Fruit fly (Drosophila melanogaster) whole organism, embryonic: ENCODE measurements around the gene Hexo2.

Experiments
- Ada2b ChIP-seq: fragments of 200-800 bp; sonication (Bioruptor generic); IDR thresholded peaks from 2 replicates; pipeline ENCODE4 v1.3.6; 2022; ENCODE audit warnings: missing biosample characterization, missing genetic modification characterization
- Atf6 ChIP-seq: fragments of 200-800 bp; sonication (Bioruptor generic); IDR thresholded peaks from 2 replicates; pipeline ENCODE4 v1.3.6; 2022; ENCODE audit warnings: missing biosample characterization, missing genetic modification characterization
- CG10274 ChIP-seq: fragments of 200-800 bp; sonication (Bioruptor generic); optimal IDR thresholded peaks from 3 replicates; lab custom pipeline; 2017; ENCODE audit warnings: missing biosample characterization, mild to moderate bottlenecking, missing genetic modification characterization
- CG11560 ChIP-seq: fragments of 200-800 bp; sonication (Bioruptor generic); IDR thresholded peaks from 3 replicates; pipeline ENCODE4 v1.3.6; 2022; ENCODE audit warnings: missing biosample characterization, missing genetic modification characterization
- CG13296 ChIP-seq: fragments of 200-800 bp; sonication (Bioruptor generic); optimal IDR thresholded peaks from 3 replicates; lab custom pipeline; 2018; ENCODE audit warnings: missing biosample characterization, mild to moderate bottlenecking, missing genetic modification characterization
- CG13894 ChIP-seq: fragments of 200-800 bp; sonication (Bioruptor generic); optimal IDR thresholded peaks from 3 replicates; lab custom pipeline; 2018; ENCODE audit warnings: missing biosample characterization, mild to moderate bottlenecking, missing genetic modification characterization, moderate library complexity
- CG15514 ChIP-seq: fragments of 200-800 bp; sonication (Bioruptor generic); optimal IDR thresholded peaks from 3 replicates; lab custom pipeline; 2017; ENCODE audit warnings: missing biosample characterization, missing genetic modification characterization, mild to moderate bottlenecking, moderate library complexity, missing genetic modification reagents
- CG1603 ChIP-seq: fragments of 200-800 bp; sonication (Bioruptor generic); optimal IDR thresholded peaks from 2 replicates; lab custom pipeline; 2019; ENCODE audit warnings: missing biosample characterization, mild to moderate bottlenecking, missing genetic modification characterization, moderate library complexity
- CG17385 ChIP-seq: fragments of 200-800 bp; sonication (Bioruptor generic); optimal IDR thresholded peaks from 3 replicates; lab custom pipeline; 2018; ENCODE audit warnings: missing biosample characterization, mild to moderate bottlenecking, missing genetic modification characterization
- CG17568 ChIP-seq: fragments of 200-800 bp; sonication (Bioruptor generic); optimal IDR thresholded peaks from 2 replicates; lab custom pipeline; 2018; ENCODE audit warnings: missing biosample characterization, mild to moderate bottlenecking, missing genetic modification characterization, moderate library complexity
- CG18599 ChIP-seq: fragments of 200-800 bp; sonication (Bioruptor generic); optimal IDR thresholded peaks from 3 replicates; lab custom pipeline; 2017; ENCODE audit warnings: missing biosample characterization, missing genetic modification characterization, mild to moderate bottlenecking, moderate library complexity, missing genetic modification reagents
- CG2116 ChIP-seq: fragments of 200-800 bp; sonication (Bioruptor generic); optimal IDR thresholded peaks from 3 replicates; lab custom pipeline; 2018; ENCODE audit warnings: missing biosample characterization, mild to moderate bottlenecking, missing genetic modification characterization
- CG2678 ChIP-seq: fragments of 200-800 bp; sonication (Bioruptor generic); optimal IDR thresholded peaks from 3 replicates; lab custom pipeline; 2019; ENCODE audit warnings: missing biosample characterization, mild to moderate bottlenecking, missing genetic modification characterization, moderate library complexity
- CG3163 ChIP-seq: fragments of 200-800 bp; sonication (Bioruptor generic); optimal IDR thresholded peaks from 3 replicates; lab custom pipeline; 2016; ENCODE audit warnings: missing biosample characterization, missing genetic modification characterization
- CG32772 ChIP-seq: fragments of 200-800 bp; sonication (Bioruptor generic); IDR thresholded peaks from 2 replicates; pipeline ENCODE4 v1.3.6; 2022; ENCODE audit warnings: missing biosample characterization, missing genetic modification characterization
- CG34376 ChIP-seq: fragments of 200-800 bp; sonication (Bioruptor generic); optimal IDR thresholded peaks from 2 replicates; lab custom pipeline; 2018; ENCODE audit warnings: missing biosample characterization, mild to moderate bottlenecking, missing genetic modification characterization
- CG3838 ChIP-seq: fragments of 200-800 bp; sonication (Bioruptor generic); optimal IDR thresholded peaks from 3 replicates; lab custom pipeline; 2016; ENCODE audit warnings: missing biosample characterization, missing genetic modification characterization
- CG8290 ChIP-seq, 3 experiments: fragments of 200-800 bp; sonication (Bioruptor generic); optimal IDR thresholded peaks; 2 replicates each; lab custom pipeline; 2016 to 2019; ENCODE audit warnings: missing biosample characterization in 3 of 3, missing genetic modification characterization in 3 of 3, mild to moderate bottlenecking in 2 of 3, moderate library complexity in 1 of 3
- CG9215 ChIP-seq: fragments of 200-800 bp; sonication (Bioruptor generic); IDR thresholded peaks from 2 replicates; pipeline ENCODE4 v1.3.6; 2022; ENCODE audit warnings: missing biosample characterization, missing genetic modification characterization
- CrebB ChIP-seq: fragments of 200-800 bp; sonication (Bioruptor generic); optimal IDR thresholded peaks from 3 replicates; lab custom pipeline; 2018; ENCODE audit warnings: missing biosample characterization, mild to moderate bottlenecking, missing genetic modification characterization
- Deaf1 ChIP-seq: fragments of 200-800 bp; optimal IDR thresholded peaks from 3 replicates; lab custom pipeline; 2019; ENCODE audit warnings: missing biosample characterization, mild to moderate bottlenecking, missing genetic modification characterization, moderate library complexity
- HLH3B ChIP-seq: fragments of 200-800 bp; sonication (Bioruptor generic); IDR thresholded peaks from 2 replicates; pipeline ENCODE4 v1.3.6; 2022; ENCODE audit warnings: missing biosample characterization, missing genetic modification characterization
- Nf-YB ChIP-seq: fragments of 200-800 bp; sonication (Bioruptor generic); optimal IDR thresholded peaks from 3 replicates; lab custom pipeline; 2019; ENCODE audit warnings: missing biosample characterization, mild to moderate bottlenecking, missing genetic modification characterization, moderate library complexity
- Nf-YC ChIP-seq: fragments of 200-800 bp; optimal IDR thresholded peaks from 3 replicates; lab custom pipeline; 2019; ENCODE audit warnings: missing biosample characterization, mild to moderate bottlenecking, missing genetic modification characterization, moderate library complexity
- Rfx ChIP-seq: fragments of 200-800 bp; sonication (Bioruptor generic); IDR thresholded peaks from 2 replicates; pipeline ENCODE4 v1.3.6; 2022; ENCODE audit warnings: missing biosample characterization, missing genetic modification characterization
- Trl ChIP-seq, 3 experiments: fragments of >200 bp in 2 of 3; fragments of 200-800 bp in 1 of 3; sonication (Bioruptor generic) in 1 of 3; optimal IDR thresholded peaks; 2 replicates in 1 of 3; 3 replicates in 2 of 3; lab custom pipeline; 2016 to 2017; ENCODE audit warnings: missing biosample characterization in 1 of 3, missing genetic modification characterization in 1 of 3
- caup ChIP-seq: fragments of 200-800 bp; sonication (Bioruptor generic); optimal IDR thresholded peaks from 3 replicates; lab custom pipeline; 2017; ENCODE audit warnings: missing biosample characterization, mild to moderate bottlenecking, missing genetic modification characterization, moderate library complexity; ENCODE audit not compliant: severe bottlenecking
- chinmo ChIP-seq: fragments of 200-800 bp; sonication (Bioruptor generic); IDR thresholded peaks from 4 replicates; pipeline ENCODE4 v1.3.6; 2022; ENCODE audit warnings: missing biosample characterization, missing genetic modification characterization; ENCODE audit not compliant: partially characterized antibody
- eve ChIP-seq, 2 experiments: fragments of >200 bp; optimal IDR thresholded peaks; 2 replicates each; lab custom pipeline; 2017; ENCODE audit warnings: missing biosample characterization in 2 of 2, missing genetic modification characterization in 2 of 2
- exex ChIP-seq: fragments of 200-800 bp; sonication (Bioruptor generic); optimal IDR thresholded peaks from 4 replicates; lab custom pipeline; 2018; ENCODE audit warnings: missing biosample characterization, mild to moderate bottlenecking, missing genetic modification characterization, moderate library complexity
- ftz-f1 ChIP-seq: fragments of 200-800 bp; sonication (Bioruptor generic); optimal IDR thresholded peaks from 2 replicates; lab custom pipeline; 2016; ENCODE audit warnings: missing biosample characterization, missing genetic modification characterization
- grn ChIP-seq: fragments of 200-800 bp; sonication (Bioruptor generic); optimal IDR thresholded peaks from 3 replicates; lab custom pipeline; 2017; ENCODE audit warnings: missing biosample characterization, missing genetic modification characterization
- lab ChIP-seq: fragments of 200-800 bp; sonication (Bioruptor generic); optimal IDR thresholded peaks from 3 replicates; lab custom pipeline; 2017; ENCODE audit warnings: missing biosample characterization, missing genetic modification characterization, mild to moderate bottlenecking, moderate library complexity, missing genetic modification reagents
- lov ChIP-seq, 2 experiments: fragments of 200-800 bp in 1 of 2; fragments of >200 bp in 1 of 2; sonication (Bioruptor generic) in 1 of 2; IDR thresholded peaks in 1 of 2; optimal IDR thresholded peaks in 1 of 2; 2 replicates in 1 of 2; 3 replicates in 1 of 2; pipeline versions ENCODE4 v1.3.6 to Lab custom; 2017 to 2022; ENCODE audit warnings: missing biosample characterization in 1 of 2, missing genetic modification characterization in 1 of 2
- nerfin-1 ChIP-seq: fragments of 200-800 bp; sonication (Bioruptor generic); optimal IDR thresholded peaks from 3 replicates; lab custom pipeline; 2019; ENCODE audit warnings: missing biosample characterization, mild to moderate bottlenecking, missing genetic modification characterization, moderate library complexity
- oc ChIP-seq: fragments of 200-800 bp; sonication (Bioruptor generic); optimal IDR thresholded peaks from 2 replicates; lab custom pipeline; 2018; ENCODE audit warnings: missing biosample characterization, mild to moderate bottlenecking, missing genetic modification characterization, moderate library complexity
- org-1 ChIP-seq: fragments of 200-800 bp; sonication (Bioruptor generic); optimal IDR thresholded peaks from 2 replicates; lab custom pipeline; 2017; ENCODE audit warnings: missing biosample characterization, missing genetic modification characterization
- salm ChIP-seq: fragments of 200-800 bp; sonication (Bioruptor generic); optimal IDR thresholded peaks from 2 replicates; lab custom pipeline; 2018; ENCODE audit warnings: missing biosample characterization, mild to moderate bottlenecking, missing genetic modification characterization
- scrt ChIP-seq: fragments of 200-800 bp; sonication (Bioruptor generic); optimal IDR thresholded peaks from 2 replicates; lab custom pipeline; 2018; ENCODE audit warnings: missing biosample characterization, mild to moderate bottlenecking, missing genetic modification characterization, moderate library complexity
- sd ChIP-seq: fragments of 200-800 bp; sonication (Bioruptor generic); optimal IDR thresholded peaks from 3 replicates; lab custom pipeline; 2018; ENCODE audit warnings: missing biosample characterization, mild to moderate bottlenecking, missing genetic modification characterization, moderate library complexity
- sens ChIP-seq: fragments of 200-800 bp; sonication (Bioruptor generic); peaks from one replicate; lab custom pipeline; 2016; ENCODE audit warnings: missing biosample characterization, missing genetic modification characterization
- sna ChIP-seq: fragments of 200-800 bp; sonication (Bioruptor generic); IDR thresholded peaks from 2 replicates; pipeline ENCODE4 v1.3.6; 2022; ENCODE audit warnings: missing biosample characterization, missing genetic modification characterization; ENCODE audit not compliant: partially characterized antibody
- sqz ChIP-seq: fragments of 200-800 bp; sonication (Bioruptor generic); optimal IDR thresholded peaks from 3 replicates; lab custom pipeline; 2018; ENCODE audit warnings: missing biosample characterization, mild to moderate bottlenecking, missing genetic modification characterization
- sug ChIP-seq: fragments of 200-800 bp; optimal IDR thresholded peaks from 2 replicates; lab custom pipeline; 2019; ENCODE audit warnings: missing biosample characterization, mild to moderate bottlenecking, missing genetic modification characterization, moderate library complexity
- unpg ChIP-seq: fragments of 200-800 bp; sonication (Bioruptor generic); optimal IDR thresholded peaks from 3 replicates; lab custom pipeline; 2018; ENCODE audit warnings: missing biosample characterization, mild to moderate bottlenecking, missing genetic modification characterization, moderate library complexity
- vvl ChIP-seq: fragments of 200-800 bp; sonication (Bioruptor generic); IDR thresholded peaks from 2 replicates; pipeline ENCODE4 v1.3.6; 2022; ENCODE audit warnings: missing biosample characterization, missing genetic modification characterization

Gene Hexo2

dm6 chrX:8681822-8682632 is 27.4 kb upstream of the Hexo2 start (continued):
- TF ChIP-seq CG10274 (peak; percentile 8), grn (GFP tag; lab: Kevin White, UChicago) (peak; percentile 1), Ada2b (peak; percentile 11; the same call in 1 of the 2 replicates), oc (peak; percentile 30), caup (GFP tag; lab: Kevin White, UChicago) (no peak), CG8290 (GFP tag; optimal IDR thresholded peaks at IDR 0.05; lab: Kevin White, UChicago) (no peak), CG8290 (tag; optimal IDR thresholded peaks at IDR 0.05; lab: Kevin White, UChicago) (peak in 1 of 2 experiments; percentile 0), scrt (peak; percentile 37), eve (GFP tag; optimal IDR thresholded peaks at IDR 0.05; lab: Kevin White, UChicago) (peak in 1 of 2 experiments; percentile 15), sqz (peak; percentile 62), CG2116 (GFP tag; lab: Kevin White, UChicago) (no peak), CG9215 (GFP tag; lab: Robert Waterston, UW) (no peak), lov (optimal IDR thresholded peaks at IDR 0.05; lab: Kevin White, UChicago) (no peak), lov (GFP tag; IDR thresholded peaks at IDR 0.05; lab: Robert Waterston, UW) (no peak), Atf6 (GFP tag; lab: Robert Waterston, UW) (0 out of 2 replicates have a peak, but pooled peaks have one; percentile 20), Rfx (GFP tag; lab: Robert Waterston, UW) (peak; percentile 36; the same call in 1 of the 2 replicates), HLH3B (GFP tag; lab: Robert Waterston, UW) (no peak), CG17385 (GFP tag; lab: Kevin White, UChicago) (peak; percentile 51), CG3163 (GFP tag; lab: Kevin White, UChicago) (peak; percentile 60), Trl (optimal IDR thresholded peaks at IDR 0.05; lab: Kevin White, UChicago) (peak; percentile 50 to 79), Trl (GFP tag; optimal IDR thresholded peaks at IDR 0.05; lab: Kevin White, UChicago) (no peak), ftz-f1 (peak; percentile 35), chinmo (0 out of 4 replicates have a peak, but pooled peaks have one; percentile 54), sens (GFP tag; lab: Kevin White, UChicago) (peak; percentile 50), vvl (GFP tag; lab: Robert Waterston, UW) (peak; percentile 54; the same call in 1 of the 2 replicates), sna (0 out of 2 replicates have a peak, but pooled peaks have one; percentile 7), CG32772 (GFP tag; lab: Robert Waterston, UW) (0 out of 2 replicates have a peak, but pooled peaks have one; percentile 28)

- TF ChIP-seq sd (peak; percentile 66), CG1603 (tag; lab: Kevin White, UChicago) (no peak), CG17568 (peak; percentile 16), CG2678 (tag; lab: Kevin White, UChicago) (peak; percentile 28), CG13296 (GFP tag; lab: Kevin White, UChicago) (peak; percentile 18), lab (GFP tag; lab: Kevin White, UChicago) (peak; percentile 16), CG13894 (tag; lab: Kevin White, UChicago) (peak; percentile 12), exex (peak; percentile 99), Atf6 (GFP tag; lab: Robert Waterston, UW) (0 out of 2 replicates have a peak, but pooled peaks have one; percentile 9), Nf-YB (peak; percentile 75), salm (peak; percentile 33), sens (GFP tag; lab: Kevin White, UChicago) (peak; percentile 19), CrebB (tag; lab: Kevin White, UChicago) (peak; percentile 21), unpg (GFP tag; lab: Kevin White, UChicago) (peak; percentile 7), chinmo (0 out of 4 replicates have a peak, but pooled peaks have one; percentile 51), CG18599 (GFP tag; lab: Kevin White, UChicago) (no peak), nerfin-1 (tag; lab: Kevin White, UChicago) (no peak), CG34376 (GFP tag; lab: Kevin White, UChicago) (peak; percentile 57), sug (peak; percentile 41), CG15514 (GFP tag; lab: Kevin White, UChicago) (peak; percentile 25), Nf-YC (tag; lab: Kevin White, UChicago) (peak; percentile 73), CG11560 (tag; lab: Robert Waterston, UW) (no peak), org-1 (GFP tag; lab: Kevin White, UChicago) (no peak), Deaf1 (tag; lab: Kevin White, UChicago) (peak; percentile 7), CG3838 (GFP tag; lab: Kevin White, UChicago) (no peak)
These were observed 24.1 kb upstream of the Hexo2 start for dm6 chrX:8685394-8685793.
